Worm (Caenorhabditis elegans): ENCODE results near the gene C36A4.11.
"Not testable (repeated sequence)": the region's sequence is repeated elsewhere in the genome, so short reads cannot be mapped to it uniquely, and the experiment has no call there.

DNA sequence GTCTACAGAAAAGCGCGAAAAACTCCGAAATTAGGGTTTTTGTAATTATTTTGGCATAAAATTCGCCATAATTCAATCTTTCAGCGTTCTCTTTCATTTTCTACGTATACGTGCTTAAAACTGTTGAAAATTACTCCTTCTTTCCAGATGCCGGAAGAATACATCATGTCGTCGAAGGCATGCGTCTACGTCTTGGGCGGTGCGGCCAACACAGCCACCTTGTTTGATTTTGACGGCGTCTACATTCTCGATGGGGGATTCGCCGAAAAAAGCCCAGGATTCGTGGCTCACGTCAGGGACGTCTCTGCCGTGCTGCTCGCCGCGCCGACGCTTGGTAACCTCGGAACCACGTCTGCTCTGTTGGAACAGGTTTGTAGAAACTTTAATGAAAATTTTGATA is 4.4 kb downstream of the C36A4.11 start, which contains the start of gene maph-1.3:
- not testable (repeated sequence) for TF ChIP-seq fkh-10 (GFP tag; optimal IDR thresholded peaks at IDR 0.05); pat-9 (tag; optimal IDR thresholded peaks at IDR 0.05); T23F11.4 (GFP tag; optimal IDR thresholded peaks at IDR 0.05); nfya-1 (tag; optimal IDR thresholded peaks at IDR 0.05)

Measured in whole organism, late embryonic.